Worm (Caenorhabditis elegans) whole organism, young adult: ENCODE data around the gene T24A6.1.
"Not testable (repeated sequence)": the region's sequence is repeated elsewhere in the genome, so short reads cannot be mapped to it uniquely, and the experiment has no call there.

Experiments used
- B0261.1 ChIP-seq: sonication (generic microtip); optimal IDR thresholded peaks from 2 replicates; lab custom pipeline; 2016; ENCODE audit warnings: mild to moderate bottlenecking, missing genetic modification characterization, moderate library complexity, missing compliant biosample characterization
- B0336.3 ChIP-seq: fragments of 200-800 bp; sonication (Bioruptor generic); IDR thresholded peaks from 2 replicates; pipeline ENCODE4 v1.3.6; 2022; ENCODE audit warnings: missing genetic modification characterization, missing compliant biosample characterization
- C17E4.6 ChIP-seq: fragments of 200-800 bp; sonication (Bioruptor generic); IDR thresholded peaks from 2 replicates; pipeline ENCODE4 v1.3.6; 2022; ENCODE audit warnings: missing genetic modification reagents, missing genetic modification characterization, missing compliant biosample characterization
- D2030.7 ChIP-seq: fragments of 200-800 bp; sonication (Bioruptor generic); IDR thresholded peaks from 2 replicates; pipeline ENCODE4 v1.3.6; 2022; ENCODE audit warnings: missing genetic modification reagents, missing genetic modification characterization, missing compliant biosample characterization
- F10E7.11 ChIP-seq: sonication (generic microtip); optimal IDR thresholded peaks from 2 replicates; lab custom pipeline; 2017; ENCODE audit warnings: mild to moderate bottlenecking, missing genetic modification characterization, moderate library complexity, missing compliant biosample characterization
- F22D6.2 ChIP-seq: sonication (generic microtip); optimal IDR thresholded peaks from 2 replicates; lab custom pipeline; 2016; ENCODE audit warnings: mild to moderate bottlenecking, missing genetic modification characterization, missing compliant biosample characterization
- F23B12.7 ChIP-seq: sonication (generic microtip); optimal IDR thresholded peaks from 2 replicates; lab custom pipeline; 2017; ENCODE audit warnings: missing genetic modification characterization, mild to moderate bottlenecking, missing compliant biosample characterization, antibody characterized with exemption, moderate library complexity; ENCODE audit not compliant: insufficient read depth
- F37B4.10 ChIP-seq: fragments of 200-800 bp; sonication (Bioruptor generic); IDR thresholded peaks from 2 replicates; pipeline ENCODE4 v1.3.6; 2022; ENCODE audit warnings: missing genetic modification characterization, missing compliant biosample characterization
- F57C9.4 ChIP-seq: sonication (generic microtip); optimal IDR thresholded peaks from 2 replicates; lab custom pipeline; 2017; ENCODE audit warnings: mild to moderate bottlenecking, missing genetic modification characterization, missing compliant biosample characterization
- T26A5.8 ChIP-seq: sonication (generic microtip); optimal IDR thresholded peaks from 2 replicates; lab custom pipeline; 2016; ENCODE audit warnings: missing genetic modification characterization, missing compliant biosample characterization
- Y53F4B.3 ChIP-seq: fragments of 200-800 bp; sonication (Bioruptor generic); IDR thresholded peaks from 2 replicates; pipeline ENCODE4 v1.3.6; 2022; ENCODE audit warnings: missing genetic modification reagents, missing genetic modification characterization, missing compliant biosample characterization
- ama-1 ChIP-seq, 3 experiments: fragments of 150-350 bp in 1 of 3; sonication (generic microtip) in 2 of 3; optimal IDR thresholded peaks; 2 replicates each; lab custom pipeline; 2014 to 2018; ENCODE audit warnings: missing biosample characterization in 2 of 3, missing genetic modification characterization in 2 of 3, missing genetic modification reagents in 2 of 3
- aptf-2 ChIP-seq: fragments of 200-800 bp; sonication (Bioruptor generic); conservative IDR thresholded peaks from 2 replicates; pipeline ENCODE4 v1.3.6; 2022; ENCODE audit warnings: missing genetic modification reagents, missing genetic modification characterization, missing compliant biosample characterization
- ccch-3 ChIP-seq: fragments of 200-800 bp; sonication (Bioruptor generic); optimal IDR thresholded peaks from 2 replicates; lab custom pipeline; 2018; ENCODE audit warnings: mild to moderate bottlenecking, missing genetic modification characterization, missing compliant biosample characterization
- cebp-1 ChIP-seq, 2 experiments: fragments of 200-800 bp in 1 of 2; sonication (Bioruptor generic) in 1 of 2; sonication (generic microtip) in 1 of 2; IDR thresholded peaks in 1 of 2; optimal IDR thresholded peaks in 1 of 2; 2 replicates each; pipeline versions ENCODE4 v1.3.6 to Lab custom; 2017 to 2022; ENCODE audit warnings: missing compliant biosample characterization in 2 of 2, missing genetic modification characterization in 2 of 2, mild to moderate bottlenecking in 1 of 2, missing genetic modification reagents in 1 of 2, moderate library complexity in 1 of 2
- die-1 ChIP-seq: sonication (generic microtip); optimal IDR thresholded peaks from 2 replicates; lab custom pipeline; 2016; ENCODE audit warnings: missing genotype, mild to moderate bottlenecking, missing genetic modification characterization, missing compliant biosample characterization
- dox-1 ChIP-seq: fragments of 200-800 bp; sonication (Bioruptor generic); IDR thresholded peaks from 2 replicates; pipeline ENCODE4 v1.3.6; 2022; ENCODE audit warnings: missing genetic modification reagents, missing genetic modification characterization, missing compliant biosample characterization
- hrde-1 ChIP-seq: sonication (generic microtip); optimal IDR thresholded peaks from 2 replicates; lab custom pipeline; 2016; ENCODE audit warnings: missing genetic modification characterization, mild to moderate bottlenecking, missing compliant biosample characterization, moderate library complexity, missing genotype, missing genetic modification reagents, borderline replicate concordance
- hsf-1 ChIP-seq: fragments of 200-800 bp; sonication (Bioruptor generic); IDR thresholded peaks from 2 replicates; pipeline ENCODE4 v1.3.6; 2022; ENCODE audit warnings: missing genetic modification reagents, missing genetic modification characterization, missing compliant biosample characterization
- lin-26 ChIP-seq: fragments of 200-800 bp; sonication (Bioruptor generic); IDR thresholded peaks from 2 replicates; pipeline ENCODE4 v1.3.6; 2022; ENCODE audit warnings: missing genetic modification reagents, missing genetic modification characterization, missing compliant biosample characterization
- lin-40 ChIP-seq: sonication (generic microtip); optimal IDR thresholded peaks from 2 replicates; lab custom pipeline; 2016; ENCODE audit warnings: missing genetic modification characterization, mild to moderate bottlenecking, missing compliant biosample characterization, missing genotype, missing genetic modification reagents
- lin-54 ChIP-seq: fragments of 200-800 bp; sonication (Bioruptor generic); optimal IDR thresholded peaks from 2 replicates; lab custom pipeline; 2018; ENCODE audit warnings: mild to moderate bottlenecking, missing genetic modification characterization, missing compliant biosample characterization
- madf-10 ChIP-seq: sonication (generic microtip); optimal IDR thresholded peaks from 2 replicates; lab custom pipeline; 2016; ENCODE audit warnings: mild to moderate bottlenecking, missing genetic modification characterization, missing compliant biosample characterization
- madf-6 ChIP-seq: fragments of 200-800 bp; sonication (Bioruptor generic); IDR thresholded peaks from 2 replicates; pipeline ENCODE4 v1.3.6; 2022; ENCODE audit warnings: missing genetic modification reagents, missing genetic modification characterization, missing compliant biosample characterization
- nfyb-1 ChIP-seq: fragments of 200-800 bp; sonication (Bioruptor generic); IDR thresholded peaks from 2 replicates; pipeline ENCODE4 v1.3.6; 2022; ENCODE audit warnings: missing genetic modification reagents, missing genetic modification characterization, missing compliant biosample characterization
- nhr-27 ChIP-seq: fragments of 200-800 bp; sonication (Bioruptor generic); optimal IDR thresholded peaks from 2 replicates; lab custom pipeline; 2018; ENCODE audit warnings: mild to moderate bottlenecking, missing genetic modification characterization, moderate library complexity, missing compliant biosample characterization
- rcor-1 ChIP-seq: fragments of 200-800 bp; sonication (Bioruptor generic); IDR thresholded peaks from 2 replicates; pipeline ENCODE4 v1.3.6; 2022; ENCODE audit warnings: missing genetic modification reagents, missing genetic modification characterization, missing compliant biosample characterization
- rpc-1 ChIP-seq, 2 experiments: fragments of 150-350 bp in 1 of 2; sonication (generic microtip) in 1 of 2; optimal IDR thresholded peaks; 2 replicates each; lab custom pipeline; 2014 to 2018; ENCODE audit warnings: missing biosample characterization in 1 of 2, missing genetic modification characterization in 1 of 2, missing genetic modification reagents in 1 of 2, missing genotype in 1 of 2
- sdz-38 ChIP-seq: sonication (generic microtip); optimal IDR thresholded peaks from 2 replicates; lab custom pipeline; 2016; ENCODE audit warnings: missing genotype, missing genetic modification characterization, missing compliant biosample characterization
- tbx-9 ChIP-seq: sonication (generic microtip); optimal IDR thresholded peaks from 2 replicates; lab custom pipeline; 2016; ENCODE audit warnings: borderline replicate concordance, missing genetic modification characterization, inconsistent platforms, missing compliant biosample characterization
- tlf-1 ChIP-seq: fragments of 200-800 bp; sonication (Bioruptor generic); optimal IDR thresholded peaks from 2 replicates; lab custom pipeline; 2018; ENCODE audit warnings: mild to moderate bottlenecking, missing genetic modification characterization, missing compliant biosample characterization
- zfh-2 ChIP-seq: fragments of 200-800 bp; sonication (Bioruptor generic); conservative IDR thresholded peaks from 2 replicates; pipeline ENCODE4 v1.3.6; 2022; ENCODE audit warnings: missing genetic modification reagents, missing genetic modification characterization, missing compliant biosample characterization
- ztf-22 ChIP-seq: fragments of 200-800 bp; sonication (Bioruptor generic); optimal IDR thresholded peaks from 2 replicates; lab custom pipeline; 2018; ENCODE audit warnings: mild to moderate bottlenecking, missing genetic modification characterization, moderate library complexity, missing compliant biosample characterization
- ztf-26 ChIP-seq: sonication (generic microtip); optimal IDR thresholded peaks from 2 replicates; lab custom pipeline; 2017; ENCODE audit warnings: missing genetic modification characterization, missing compliant biosample characterization
- ztf-6 ChIP-seq: fragments of 200-800 bp; sonication (Bioruptor generic); IDR thresholded peaks from 2 replicates; pipeline ENCODE4 v1.3.6; 2022; ENCODE audit warnings: missing genetic modification reagents, missing genetic modification characterization, missing compliant biosample characterization

T24A6.1 gene

DNA sequence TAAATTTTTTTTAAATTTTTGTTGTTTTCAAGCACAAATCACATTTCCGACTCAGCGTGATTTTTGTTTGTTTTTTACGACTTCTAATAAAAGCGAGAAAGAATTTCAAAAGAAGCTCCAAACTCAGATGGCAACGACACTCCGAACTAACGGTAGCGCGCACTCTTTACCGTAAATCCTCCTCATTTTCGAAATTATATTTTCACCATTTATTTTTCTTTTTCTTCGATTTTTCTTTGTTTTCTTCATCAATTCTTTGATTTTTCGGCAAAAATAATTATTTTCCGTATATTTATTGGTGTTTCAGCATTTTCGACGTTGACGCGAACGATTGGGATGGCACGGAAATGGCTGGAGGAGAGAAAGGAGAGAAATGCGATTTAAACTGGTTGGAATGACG is at the start of gene T24A6.1:
T24A6.1 (plus strand) TSS at position 301 of the 400 bp plus-strand sequence.
- TF ChIP-seq F10E7.11 (tag; lab: Kevin White, UChicago); Y53F4B.3 (GFP tag; lab: Robert Waterston, UW); ztf-6 (GFP tag; lab: Robert Waterston, UW): not testable (repeated sequence)

DNA sequence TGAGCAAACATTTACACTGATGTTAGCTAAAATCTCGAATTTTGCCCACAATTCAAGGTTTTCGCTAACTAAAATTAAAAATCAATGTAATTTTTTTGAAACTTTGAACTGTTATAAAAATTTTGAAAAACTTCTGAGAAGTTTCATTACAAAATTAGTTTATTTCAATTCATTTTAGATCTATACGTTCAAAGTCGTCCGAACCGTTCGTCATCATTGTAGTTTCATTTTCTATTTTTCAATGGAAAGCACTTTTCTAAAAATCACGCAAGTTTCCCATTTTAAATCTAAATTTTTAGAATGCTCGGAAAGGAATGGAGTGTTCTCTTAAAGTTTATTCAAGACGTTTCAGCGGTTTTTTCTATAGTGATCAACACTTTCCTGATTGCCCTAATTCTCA is 49.0 kb upstream of the T24A6.1 start, which contains the start of gene str-228:
str-228 (plus strand) TSS at position 301 of the 400 bp plus-strand sequence.
- no peak for TF ChIP-seq ccch-3 (GFP tag; lab: Kevin White, UChicago)
- TF ChIP-seq lin-26 (GFP tag; lab: Robert Waterston, UW) = no peak
- TF ChIP-seq rpc-1 (optimal IDR thresholded peaks at IDR 0.05; lab: Kevin White, UChicago) = no peak
- no peak for TF ChIP-seq rpc-1 (tag; optimal IDR thresholded peaks at IDR 0.05; lab: Kevin White, UChicago)
- TF ChIP-seq F23B12.7 (tag; lab: Kevin White, UChicago) = no peak
- TF ChIP-seq B0336.3 (GFP tag; lab: Robert Waterston, UW) = no peak
- no peak for TF ChIP-seq sdz-38 (tag; lab: Kevin White, UChicago)
- no peak for TF ChIP-seq tlf-1 (GFP tag; lab: Kevin White, UChicago)
- no peak for TF ChIP-seq ztf-26 (tag; lab: Kevin White, UChicago)

- TF ChIP-seq tbx-9 (tag; lab: Kevin White, UChicago) = no peak
Measured at ce11 chrV:3512381-3512780, 46.5 kb upstream of the T24A6.1 start, which contains the start of gene str-226. Gene str-226, plus strand, starts transcription at chrV:3512681.

ce11 chrV:3517889-3518288 is 41.0 kb upstream of the T24A6.1 start, which contains the start of gene str-227:
Gene str-227, plus strand, starts transcription at chrV:3518189.
- TF ChIP-seq B0261.1 (tag; lab: Kevin White, UChicago) = no peak
- TF ChIP-seq F37B4.10 (GFP tag; lab: Robert Waterston, UW) = no peak
- no peak for TF ChIP-seq die-1 (tag; lab: Kevin White, UChicago)
- TF ChIP-seq ama-1 (optimal IDR thresholded peaks at IDR 0.05; lab: Kevin White, UChicago) = no peak
- no peak for TF ChIP-seq ama-1 (GFP tag; optimal IDR thresholded peaks at IDR 0.05; lab: Kevin White, UChicago)
- no peak for TF ChIP-seq T26A5.8 (tag; lab: Kevin White, UChicago)
- no peak for TF ChIP-seq cebp-1 (GFP tag; IDR thresholded peaks at IDR 0.05; lab: Robert Waterston, UW)
- no peak for TF ChIP-seq cebp-1 (tag; optimal IDR thresholded peaks at IDR 0.05; lab: Kevin White, UChicago)

ce11 chrV:3520412-3520811 is 38.4 kb upstream of the T24A6.1 start:
- TF ChIP-seq hsf-1 (GFP tag; lab: Robert Waterston, UW) (peak; percentile 97), nfyb-1 (GFP tag; lab: Robert Waterston, UW) (peak; percentile 43; the same call in 1 of the 2 replicates), dox-1 (GFP tag; lab: Robert Waterston, UW) (peak; percentile 75), Y53F4B.3 (GFP tag; lab: Robert Waterston, UW) (peak; percentile 18; the same call in 1 of the 2 replicates), madf-6 (peak; percentile 41; the same call in 1 of the 2 replicates)

- no peak for TF ChIP-seq F23B12.7 (tag; lab: Kevin White, UChicago)
- TF ChIP-seq lin-54 (GFP tag; lab: Kevin White, UChicago) = no peak
- TF ChIP-seq rcor-1 (GFP tag; lab: Robert Waterston, UW) = no peak
- peak; percentile 25; the same call in 1 of the 2 replicates for TF ChIP-seq cebp-1 (GFP tag; IDR thresholded peaks at IDR 0.05; lab: Robert Waterston, UW)
- TF ChIP-seq cebp-1 (tag; optimal IDR thresholded peaks at IDR 0.05; lab: Kevin White, UChicago) = no peak
Measured at ce11 chrV:3523262-3523661, 35.6 kb upstream of the T24A6.1 start, which contains the start of gene irg-1. Gene irg-1, plus strand, starts transcription at chrV:3523587.

DNA sequence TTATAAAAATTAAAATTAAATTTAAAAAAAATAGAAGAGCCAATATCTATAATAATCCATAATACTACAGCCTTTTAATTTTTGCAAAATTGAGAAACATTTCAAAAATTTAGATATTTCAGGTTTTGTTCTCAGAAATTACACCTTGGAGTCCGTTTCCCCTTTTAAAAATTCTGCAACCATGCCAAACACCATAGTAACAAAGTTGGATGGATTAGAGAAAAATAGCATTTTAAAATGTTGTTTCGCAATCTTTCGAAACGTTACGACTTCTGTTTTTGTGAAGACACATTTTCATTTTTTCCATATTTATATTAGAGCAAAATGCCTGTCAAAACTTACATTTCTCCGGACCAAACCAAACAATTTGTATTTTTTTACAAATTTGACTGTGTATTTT is 33.9 kb upstream of the T24A6.1 start, which contains the start of gene T24A6.7:
T24A6.7 (plus strand) TSS at position 301 of the 400 bp plus-strand sequence.
- no peak for TF ChIP-seq hrde-1
- TF ChIP-seq F22D6.2 = no peak
- TF ChIP-seq aptf-2 (GFP tag; lab: Robert Waterston, UW) = no peak
- TF ChIP-seq madf-10 (tag; lab: Kevin White, UChicago) = no peak
- no peak for TF ChIP-seq sdz-38 (tag; lab: Kevin White, UChicago)
- TF ChIP-seq zfh-2 (GFP tag; lab: Robert Waterston, UW) = no peak
- no peak for TF ChIP-seq ztf-22 (GFP tag; lab: Kevin White, UChicago)
- TF ChIP-seq nhr-27 (tag; lab: Kevin White, UChicago) = no peak
- no peak for TF ChIP-seq D2030.7 (GFP tag; lab: Robert Waterston, UW)
- no peak for TF ChIP-seq lin-40 (tag; lab: Kevin White, UChicago)
- no peak for TF ChIP-seq F57C9.4 (tag; lab: Kevin White, UChicago)
- TF ChIP-seq lin-54 (GFP tag; lab: Kevin White, UChicago) = no peak
- TF ChIP-seq C17E4.6 (GFP tag; lab: Robert Waterston, UW) = no peak
- no peak for TF ChIP-seq ama-1 (optimal IDR thresholded peaks at IDR 0.05; lab: Kevin White, UChicago)
- TF ChIP-seq ama-1 (GFP tag; optimal IDR thresholded peaks at IDR 0.05; lab: Kevin White, UChicago) = no peak
